Worm (Caenorhabditis elegans) whole organism, mixed stage, embryonic: Measurements from ENCODE around the gene set-20.

Experiments used
- blmp-1 ChIP-seq: fragments of 150-350 bp; optimal IDR thresholded peaks from 2 replicates; lab custom pipeline; 2014; ENCODE audit warnings: missing biosample characterization, missing genetic modification characterization
- elt-3 ChIP-seq: fragments of 150-350 bp; optimal IDR thresholded peaks from 2 replicates; lab custom pipeline; 2014; ENCODE audit warnings: missing biosample characterization, missing genetic modification characterization
- mab-5 ChIP-seq: fragments of 150-350 bp; optimal IDR thresholded peaks from 2 replicates; lab custom pipeline; 2014; ENCODE audit warnings: missing biosample characterization, missing genetic modification characterization
- nhr-12 ChIP-seq: fragments of 150-350 bp; optimal IDR thresholded peaks from 2 replicates; lab custom pipeline; 2014; ENCODE audit warnings: missing biosample characterization, missing genetic modification characterization
- nhr-237 ChIP-seq: fragments of 150-350 bp; optimal IDR thresholded peaks from 2 replicates; lab custom pipeline; 2014; ENCODE audit warnings: missing biosample characterization, missing genetic modification characterization
- snpc-4 ChIP-seq: fragments of 150-350 bp; optimal IDR thresholded peaks from 2 replicates; lab custom pipeline; 2014; ENCODE audit warnings: missing biosample characterization, missing genetic modification characterization

DNA sequence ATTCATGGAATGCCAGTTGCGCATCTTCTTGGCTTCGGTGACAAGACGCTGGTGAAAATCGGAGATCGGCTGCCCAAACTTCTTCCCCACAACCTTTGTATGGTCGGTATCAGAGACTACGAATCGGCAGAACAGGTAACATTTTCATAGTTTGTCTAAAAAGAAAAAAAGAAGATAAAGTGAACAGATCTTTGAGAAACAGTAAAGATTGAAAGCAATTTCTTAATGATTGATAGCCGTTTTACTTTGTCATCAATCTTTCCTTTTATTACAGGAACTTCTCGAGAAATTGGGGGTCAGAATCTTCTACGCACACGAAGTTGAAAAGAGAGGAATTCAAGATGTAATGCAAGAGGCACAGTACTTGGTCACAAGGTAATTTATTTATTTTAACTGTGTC, 55.0 kb downstream of the set-20 start:
- TF ChIP-seq mab-5 (tag; lab: Kevin White, UChicago) (no peak), snpc-4 (tag; lab: Kevin White, UChicago) (no peak), nhr-237 (tag; lab: Kevin White, UChicago) (no peak), elt-3 (tag; lab: Kevin White, UChicago) (no peak), blmp-1 (tag; lab: Kevin White, UChicago) (no peak), nhr-12 (no peak)
